Worm (Caenorhabditis elegans) whole organism, young adult: ENCODE data around the gene mboa-4.
A peak's percentile ranks its signal among the peaks of the same experiment; 100 is the strongest.
"Not testable (repeated sequence)": the region's sequence is repeated elsewhere in the genome, so short reads cannot be mapped to it uniquely, and the experiment has no call there.

ENCODE experiments used
- B0019.2 ChIP-seq: fragments of 200-800 bp; sonication (Bioruptor generic); conservative IDR thresholded peaks from 2 replicates; pipeline ENCODE4 v1.3.6; 2022; ENCODE audit warnings: missing genetic modification reagents, missing genetic modification characterization, missing compliant biosample characterization
- B0336.3 ChIP-seq: fragments of 200-800 bp; sonication (Bioruptor generic); IDR thresholded peaks from 2 replicates; pipeline ENCODE4 v1.3.6; 2022; ENCODE audit warnings: missing genetic modification characterization, missing compliant biosample characterization
- C06A6.2 ChIP-seq: fragments of 200-800 bp; sonication (Bioruptor generic); conservative IDR thresholded peaks from 2 replicates; pipeline ENCODE4 v1.3.6; 2022; ENCODE audit warnings: missing genetic modification characterization, missing compliant biosample characterization
- F22D6.2 ChIP-seq: sonication (generic microtip); optimal IDR thresholded peaks from 2 replicates; lab custom pipeline; 2016; ENCODE audit warnings: mild to moderate bottlenecking, missing genetic modification characterization, missing compliant biosample characterization
- F23B12.7 ChIP-seq: sonication (generic microtip); optimal IDR thresholded peaks from 2 replicates; lab custom pipeline; 2017; ENCODE audit warnings: missing genetic modification characterization, mild to moderate bottlenecking, missing compliant biosample characterization, antibody characterized with exemption, moderate library complexity; ENCODE audit not compliant: insufficient read depth
- K11D2.4 ChIP-seq: fragments of 200-800 bp; sonication (Bioruptor generic); IDR thresholded peaks from 2 replicates; pipeline ENCODE4 v1.3.6; 2022; ENCODE audit warnings: missing genetic modification reagents, missing genetic modification characterization, missing compliant biosample characterization
- K12H6.12 ChIP-seq: fragments of 200-800 bp; sonication (Bioruptor generic); optimal IDR thresholded peaks from 2 replicates; lab custom pipeline; 2018; ENCODE audit warnings: mild to moderate bottlenecking, missing genetic modification characterization, missing compliant biosample characterization
- T07F8.4 ChIP-seq: sonication (generic microtip); optimal IDR thresholded peaks from 2 replicates; lab custom pipeline; 2016; ENCODE audit warnings: mild to moderate bottlenecking, missing genetic modification characterization, moderate library complexity, missing compliant biosample characterization
- Y53G8AR.9 ChIP-seq: fragments of 200-800 bp; sonication (Bioruptor generic); conservative IDR thresholded peaks from 2 replicates; pipeline ENCODE4 v1.3.6; 2022; ENCODE audit warnings: missing genetic modification reagents, missing genetic modification characterization, missing compliant biosample characterization
- Y67H2A.10 ChIP-seq: fragments of 200-800 bp; sonication (Bioruptor generic); conservative IDR thresholded peaks from 2 replicates; pipeline ENCODE4 v1.3.6; 2022; ENCODE audit warnings: missing genetic modification reagents, missing genetic modification characterization, missing compliant biosample characterization
- ZK185.1 ChIP-seq: sonication (generic microtip); optimal IDR thresholded peaks from 2 replicates; lab custom pipeline; 2016; ENCODE audit warnings: mild to moderate bottlenecking, missing genetic modification characterization, missing compliant biosample characterization; ENCODE audit not compliant: poor library complexity, severe bottlenecking
- athp-1 ChIP-seq: sonication (generic microtip); optimal IDR thresholded peaks from 2 replicates; lab custom pipeline; 2017; ENCODE audit warnings: mild to moderate bottlenecking, missing genetic modification characterization, missing compliant biosample characterization
- attf-3 ChIP-seq: fragments of 200-800 bp; sonication (Bioruptor generic); conservative IDR thresholded peaks from 2 replicates; pipeline ENCODE4 v1.3.6; 2022; ENCODE audit warnings: missing genetic modification reagents, missing genetic modification characterization, missing compliant biosample characterization
- attf-5 ChIP-seq: fragments of 200-800 bp; sonication (Bioruptor generic); optimal IDR thresholded peaks from 2 replicates; lab custom pipeline; 2018; ENCODE audit warnings: mild to moderate bottlenecking, missing genetic modification characterization, missing compliant biosample characterization
- attf-6 ChIP-seq: fragments of 200-800 bp; sonication (Bioruptor generic); IDR thresholded peaks from 2 replicates; pipeline ENCODE4 v1.3.6; 2022; ENCODE audit warnings: missing genetic modification reagents, missing genetic modification characterization, missing compliant biosample characterization
- bed-2 ChIP-seq: fragments of 200-800 bp; sonication (Bioruptor generic); IDR thresholded peaks from 2 replicates; pipeline ENCODE4 v1.3.6; 2022; ENCODE audit warnings: missing genetic modification reagents, missing genetic modification characterization, missing compliant biosample characterization
- cebp-1 ChIP-seq, 2 experiments: fragments of 200-800 bp in 1 of 2; sonication (Bioruptor generic) in 1 of 2; sonication (generic microtip) in 1 of 2; IDR thresholded peaks in 1 of 2; optimal IDR thresholded peaks in 1 of 2; 2 replicates each; pipeline versions ENCODE4 v1.3.6 to Lab custom; 2017 to 2022; ENCODE audit warnings: missing compliant biosample characterization in 2 of 2, missing genetic modification characterization in 2 of 2, mild to moderate bottlenecking in 1 of 2, missing genetic modification reagents in 1 of 2, moderate library complexity in 1 of 2
- ceh-100 ChIP-seq: fragments of 200-800 bp; sonication (Bioruptor generic); IDR thresholded peaks from 2 replicates; pipeline ENCODE4 v1.3.6; 2022; ENCODE audit warnings: missing genetic modification reagents, missing genetic modification characterization, missing compliant biosample characterization
- ceh-27 ChIP-seq: fragments of 200-800 bp; sonication (Bioruptor generic); optimal IDR thresholded peaks from 2 replicates; lab custom pipeline; 2018; ENCODE audit warnings: mild to moderate bottlenecking, missing genetic modification characterization, moderate library complexity, missing compliant biosample characterization
- ceh-91 ChIP-seq: fragments of 200-800 bp; sonication (Bioruptor generic); IDR thresholded peaks from 2 replicates; pipeline ENCODE4 v1.3.6; 2022; ENCODE audit warnings: missing genetic modification reagents, missing genetic modification characterization, missing compliant biosample characterization
- dox-1 ChIP-seq: fragments of 200-800 bp; sonication (Bioruptor generic); IDR thresholded peaks from 2 replicates; pipeline ENCODE4 v1.3.6; 2022; ENCODE audit warnings: missing genetic modification reagents, missing genetic modification characterization, missing compliant biosample characterization
- dpl-1 ChIP-seq: fragments of 150-350 bp; optimal IDR thresholded peaks from 2 replicates; lab custom pipeline; 2014; ENCODE audit warnings: missing biosample characterization, missing genetic modification reagents, missing genetic modification characterization
- efl-1 ChIP-seq: fragments of 150-350 bp; optimal IDR thresholded peaks from 2 replicates; lab custom pipeline; 2014; ENCODE audit warnings: missing biosample characterization, missing genetic modification reagents, missing genetic modification characterization
- egl-18 ChIP-seq: fragments of 200-800 bp; sonication (Bioruptor generic); IDR thresholded peaks from 2 replicates; pipeline ENCODE4 v1.3.6; 2022; ENCODE audit warnings: missing genetic modification reagents, missing genetic modification characterization, missing compliant biosample characterization
- hmg-1.2 ChIP-seq: fragments of 200-800 bp; sonication (Bioruptor generic); IDR thresholded peaks from 2 replicates; pipeline ENCODE4 v1.3.6; 2022; ENCODE audit warnings: missing genetic modification reagents, missing genetic modification characterization, missing compliant biosample characterization
- hsf-1 ChIP-seq: fragments of 200-800 bp; sonication (Bioruptor generic); IDR thresholded peaks from 2 replicates; pipeline ENCODE4 v1.3.6; 2022; ENCODE audit warnings: missing genetic modification reagents, missing genetic modification characterization, missing compliant biosample characterization
- lin-35 ChIP-seq, 3 experiments: fragments of 150-350 bp in 2 of 3; sonication (generic microtip) in 1 of 3; optimal IDR thresholded peaks; 2 replicates each; lab custom pipeline; 2014 to 2018; ENCODE audit warnings: missing biosample characterization in 3 of 3, missing genetic modification characterization in 3 of 3, missing genetic modification reagents in 3 of 3
- lin-40 ChIP-seq: sonication (generic microtip); optimal IDR thresholded peaks from 2 replicates; lab custom pipeline; 2016; ENCODE audit warnings: missing genetic modification characterization, mild to moderate bottlenecking, missing compliant biosample characterization, missing genotype, missing genetic modification reagents
- lin-54 ChIP-seq: fragments of 200-800 bp; sonication (Bioruptor generic); optimal IDR thresholded peaks from 2 replicates; lab custom pipeline; 2018; ENCODE audit warnings: mild to moderate bottlenecking, missing genetic modification characterization, missing compliant biosample characterization
- lir-1 ChIP-seq: fragments of 200-800 bp; sonication (Bioruptor generic); conservative IDR thresholded peaks from 2 replicates; pipeline ENCODE4 v1.3.6; 2022; ENCODE audit warnings: missing genetic modification reagents, missing genetic modification characterization, missing compliant biosample characterization
- lsl-1 ChIP-seq: fragments of 200-800 bp; sonication (Bioruptor generic); optimal IDR thresholded peaks from 2 replicates; lab custom pipeline; 2018; ENCODE audit warnings: mild to moderate bottlenecking, missing genetic modification characterization, moderate library complexity, missing compliant biosample characterization
- lsy-27 ChIP-seq: sonication (generic microtip); optimal IDR thresholded peaks from 2 replicates; lab custom pipeline; 2017; ENCODE audit warnings: missing genetic modification characterization, mild to moderate bottlenecking, missing compliant biosample characterization, antibody characterized with exemption, missing genotype, borderline replicate concordance; ENCODE audit not compliant: insufficient read depth
- madf-10 ChIP-seq: sonication (generic microtip); optimal IDR thresholded peaks from 2 replicates; lab custom pipeline; 2016; ENCODE audit warnings: mild to moderate bottlenecking, missing genetic modification characterization, missing compliant biosample characterization
- madf-8 ChIP-seq: fragments of 200-800 bp; sonication (Bioruptor generic); conservative IDR thresholded peaks from 2 replicates; pipeline ENCODE4 v1.3.6; 2022; ENCODE audit warnings: missing genetic modification reagents, missing genetic modification characterization, missing compliant biosample characterization
- mcd-1 ChIP-seq: fragments of 200-800 bp; sonication (Bioruptor generic); IDR thresholded peaks from 2 replicates; pipeline ENCODE4 v1.3.6; 2022; ENCODE audit warnings: missing genetic modification reagents, missing genetic modification characterization, missing compliant biosample characterization
- nhr-80 ChIP-seq: sonication (generic microtip); optimal IDR thresholded peaks from 2 replicates; lab custom pipeline; 2016; ENCODE audit warnings: missing genetic modification characterization, missing compliant biosample characterization
- pbrm-1 ChIP-seq: fragments of 200-800 bp; sonication (Bioruptor generic); IDR thresholded peaks from 2 replicates; pipeline ENCODE4 v1.3.6; 2022; ENCODE audit warnings: missing genetic modification reagents, missing genetic modification characterization, missing compliant biosample characterization
- rcor-1 ChIP-seq: fragments of 200-800 bp; sonication (Bioruptor generic); IDR thresholded peaks from 2 replicates; pipeline ENCODE4 v1.3.6; 2022; ENCODE audit warnings: missing genetic modification reagents, missing genetic modification characterization, missing compliant biosample characterization
- repo-1 ChIP-seq: sonication (generic microtip); optimal IDR thresholded peaks from 2 replicates; lab custom pipeline; 2017; ENCODE audit warnings: mild to moderate bottlenecking, missing genetic modification characterization, missing compliant biosample characterization
- sea-2 ChIP-seq: fragments of 200-800 bp; sonication (Bioruptor generic); IDR thresholded peaks from 2 replicates; pipeline ENCODE4 v1.3.6; 2022; ENCODE audit warnings: missing genetic modification characterization, missing compliant biosample characterization
- somi-1 ChIP-seq: fragments of 200-800 bp; sonication (Bioruptor generic); optimal IDR thresholded peaks from 2 replicates; lab custom pipeline; 2018; ENCODE audit warnings: mild to moderate bottlenecking, missing genetic modification characterization, missing compliant biosample characterization
- tbp1 ChIP-seq: fragments of 200-800 bp; sonication (Bioruptor generic); optimal IDR thresholded peaks from 2 replicates; lab custom pipeline; 2018; ENCODE audit warnings: mild to moderate bottlenecking, missing genetic modification characterization, missing compliant biosample characterization
- unc-130 ChIP-seq: sonication (generic microtip); optimal IDR thresholded peaks from 2 replicates; lab custom pipeline; 2016; ENCODE audit warnings: missing genetic modification reagents, missing genetic modification characterization, missing compliant biosample characterization
- ztf-26 ChIP-seq: sonication (generic microtip); optimal IDR thresholded peaks from 2 replicates; lab custom pipeline; 2017; ENCODE audit warnings: missing genetic modification characterization, missing compliant biosample characterization
- ztf-28 ChIP-seq: fragments of 200-800 bp; sonication (Bioruptor generic); IDR thresholded peaks from 2 replicates; pipeline ENCODE4 v1.3.6; 2022; ENCODE audit warnings: missing genetic modification reagents, missing genetic modification characterization, missing compliant biosample characterization
- ztf-6 ChIP-seq: fragments of 200-800 bp; sonication (Bioruptor generic); IDR thresholded peaks from 2 replicates; pipeline ENCODE4 v1.3.6; 2022; ENCODE audit warnings: missing genetic modification reagents, missing genetic modification characterization, missing compliant biosample characterization

The mboa-4 gene

ce11 chrIV:11179123-11179740, 19.4 kb upstream of the mboa-4 start, which contains the start of gene cpt-2 (continued):
- TF ChIP-seq lsl-1 (peak; percentile 62), ceh-27 (peak; percentile 68), sea-2 (GFP tag; lab: Robert Waterston, UW) (0 out of 2 replicates have a peak, but pooled peaks have one; percentile 20), bed-2 (GFP tag; lab: Robert Waterston, UW) (peak; percentile 86), tbp1 (peak; percentile 67), F22D6.2 (tag; lab: Kevin White, UChicago) (peak; percentile 35), somi-1 (GFP tag; lab: Kevin White, UChicago) (peak; percentile 34), ztf-6 (GFP tag; lab: Robert Waterston, UW) (peak; percentile 68; the same call in 1 of the 2 replicates), hsf-1 (GFP tag; lab: Robert Waterston, UW) (peak; percentile 87), attf-3 (GFP tag; lab: Robert Waterston, UW) (peak; percentile 76), madf-8 (peak; percentile 63), repo-1 (tag; lab: Kevin White, UChicago) (peak; percentile 20), lir-1 (GFP tag; lab: Robert Waterston, UW) (peak; percentile 85), ZK185.1 (tag; lab: Kevin White, UChicago) (peak; percentile 92), Y53G8AR.9 (GFP tag; lab: Robert Waterston, UW) (peak; percentile 95), T07F8.4 (tag; lab: Kevin White, UChicago) (peak; percentile 7), pbrm-1 (GFP tag; lab: Robert Waterston, UW) (peak; percentile 90), lin-40 (tag; lab: Kevin White, UChicago) (peak; percentile 88), ztf-26 (tag; lab: Kevin White, UChicago) (peak; percentile 54), dpl-1 (GFP tag; lab: Kevin White, UChicago) (peak; percentile 44), attf-6 (GFP tag; lab: Robert Waterston, UW) (peak; percentile 53; the same call in 1 of the 2 replicates), athp-1 (tag; lab: Kevin White, UChicago) (peak; percentile 46), cebp-1 (tag; optimal IDR thresholded peaks at IDR 0.05; lab: Kevin White, UChicago) (peak; percentile 83), C06A6.2 (GFP tag; lab: Robert Waterston, UW) (peak; percentile 65), hmg-1.2 (peak; percentile 65), ceh-100 (GFP tag; lab: Robert Waterston, UW) (peak; percentile 98), efl-1 (GFP tag; lab: Kevin White, UChicago) (peak; percentile 12), K12H6.12 (tag; lab: Kevin White, UChicago) (peak; percentile 51), unc-130 (peak; percentile 41), attf-5 (GFP tag; lab: Kevin White, UChicago) (peak; percentile 75), ztf-28 (peak; percentile 90), K11D2.4 (GFP tag; lab: Robert Waterston, UW) (peak; percentile 95), F23B12.7 (peak; percentile 48), madf-10 (tag; lab: Kevin White, UChicago) (peak; percentile 59), egl-18 (peak; percentile 80; the same call in 1 of the 2 replicates), Y67H2A.10 (GFP tag; lab: Robert Waterston, UW) (peak; percentile 43; the same call in 1 of the 2 replicates), ceh-91 (GFP tag; lab: Robert Waterston, UW) (peak; percentile 80), rcor-1 (GFP tag; lab: Robert Waterston, UW) (peak; percentile 95), dox-1 (GFP tag; lab: Robert Waterston, UW) (peak; percentile 97), lin-54 (GFP tag; lab: Kevin White, UChicago) (peak; percentile 86), B0019.2 (peak; percentile 61), lsy-27 (tag; lab: Kevin White, UChicago) (peak; percentile 9), lin-35 (GFP tag; optimal IDR thresholded peaks at IDR 0.05; lab: Kevin White, UChicago) (peak in 1 of 3 experiments; percentile 84), nhr-80 (peak; percentile 84), mcd-1 (GFP tag; lab: Robert Waterston, UW) (peak; percentile 92), B0336.3 (GFP tag; lab: Robert Waterston, UW) (peak; percentile 76)
- not testable (repeated sequence) for TF ChIP-seq cebp-1 (GFP tag; IDR thresholded peaks at IDR 0.05; lab: Robert Waterston, UW)
